Fruit fly (Drosophila melanogaster) whole organism, embryonic: ENCODE measurements around the gene teq.

Experiments used
- ATbp ChIP-seq: fragments of 200-800 bp; sonication (Bioruptor generic); optimal IDR thresholded peaks from 2 replicates; lab custom pipeline; 2017; ENCODE audit warnings: missing biosample characterization, mild to moderate bottlenecking, missing genetic modification characterization, missing genetic modification reagents
- CG11247 ChIP-seq: fragments of 200-800 bp; sonication (Bioruptor generic); IDR thresholded peaks from 2 replicates; pipeline ENCODE4 v1.3.6; 2022; ENCODE audit warnings: missing biosample characterization, missing genetic modification characterization
- CG11560 ChIP-seq: fragments of 200-800 bp; sonication (Bioruptor generic); IDR thresholded peaks from 3 replicates; pipeline ENCODE4 v1.3.6; 2022; ENCODE audit warnings: missing biosample characterization, missing genetic modification characterization
- CG12299 ChIP-seq: fragments of 200-800 bp; sonication (Bioruptor generic); optimal IDR thresholded peaks from 2 replicates; lab custom pipeline; 2018; ENCODE audit warnings: missing biosample characterization, mild to moderate bottlenecking, missing genetic modification characterization
- CG12391 ChIP-seq: fragments of 200-800 bp; sonication (Bioruptor generic); optimal IDR thresholded peaks from 3 replicates; lab custom pipeline; 2018; ENCODE audit warnings: missing biosample characterization, mild to moderate bottlenecking, missing genetic modification characterization, moderate library complexity
- CG12659 ChIP-seq: fragments of 200-800 bp; sonication (Bioruptor generic); optimal IDR thresholded peaks from 3 replicates; lab custom pipeline; 2017; ENCODE audit warnings: mild to moderate bottlenecking, missing biosample characterization, missing genetic modification reagents, missing genetic modification characterization
- CG15269 ChIP-seq: fragments of 200-800 bp; sonication (Bioruptor generic); optimal IDR thresholded peaks from 2 replicates; lab custom pipeline; 2018; ENCODE audit warnings: missing biosample characterization, mild to moderate bottlenecking, missing genetic modification characterization, moderate library complexity
- CG15601 ChIP-seq: fragments of 200-800 bp; sonication (Bioruptor generic); optimal IDR thresholded peaks from 3 replicates; lab custom pipeline; 2019; ENCODE audit warnings: missing biosample characterization, mild to moderate bottlenecking, missing genetic modification characterization, moderate library complexity
- CG17612 ChIP-seq: fragments of 200-800 bp; sonication (Bioruptor generic); IDR thresholded peaks from 2 replicates; pipeline ENCODE4 v1.3.6; 2022; ENCODE audit warnings: missing biosample characterization, missing genetic modification characterization
- CG18262 ChIP-seq: fragments of 200-800 bp; optimal IDR thresholded peaks from 3 replicates; lab custom pipeline; 2019; ENCODE audit warnings: missing biosample characterization, mild to moderate bottlenecking, missing genetic modification characterization, moderate library complexity
- CG1832 ChIP-seq: fragments of 200-800 bp; sonication (Bioruptor generic); optimal IDR thresholded peaks from 2 replicates; lab custom pipeline; 2017; ENCODE audit warnings: missing biosample characterization, mild to moderate bottlenecking, missing genetic modification characterization, inconsistent platforms
- CG2129 ChIP-seq: fragments of 200-800 bp; sonication (Bioruptor generic); IDR thresholded peaks from 2 replicates; pipeline ENCODE4 v1.3.6; 2022; ENCODE audit warnings: missing biosample characterization, missing genetic modification characterization; ENCODE audit not compliant: partially characterized antibody
- CG2199 ChIP-seq: fragments of 200-800 bp; sonication (Bioruptor generic); IDR thresholded peaks from 3 replicates; pipeline ENCODE4 v1.3.6; 2022; ENCODE audit warnings: missing biosample characterization, missing genetic modification characterization
- CG31224 ChIP-seq: fragments of 200-800 bp; sonication (Bioruptor generic); IDR thresholded peaks from 2 replicates; pipeline ENCODE4 v1.3.6; 2022; ENCODE audit warnings: missing biosample characterization, missing genetic modification characterization
- CG4820 ChIP-seq: fragments of 200-800 bp; sonication (Bioruptor generic); optimal IDR thresholded peaks from 3 replicates; lab custom pipeline; 2016; ENCODE audit warnings: missing biosample characterization, missing genetic modification characterization
- CG6254 ChIP-seq: fragments of 200-800 bp; sonication (Bioruptor generic); optimal IDR thresholded peaks from 3 replicates; lab custom pipeline; 2017; ENCODE audit warnings: mild to moderate bottlenecking, missing biosample characterization, missing genetic modification reagents, missing genetic modification characterization
- CG6689 ChIP-seq: fragments of 200-800 bp; sonication (Bioruptor generic); IDR thresholded peaks from 2 replicates; pipeline ENCODE4 v1.3.6; 2022; ENCODE audit warnings: missing biosample characterization, missing genetic modification characterization
- CG6854 ChIP-seq: fragments of 200-800 bp; sonication (Bioruptor generic); optimal IDR thresholded peaks from 3 replicates; lab custom pipeline; 2017; ENCODE audit warnings: missing biosample characterization, mild to moderate bottlenecking, missing genetic modification characterization
- CG7357 ChIP-seq: fragments of 200-800 bp; sonication (Bioruptor generic); IDR thresholded peaks from 3 replicates; pipeline ENCODE4 v1.3.6; 2022; ENCODE audit warnings: missing biosample characterization, missing genetic modification characterization
- CG7745 ChIP-seq: fragments of 200-800 bp; sonication (Bioruptor generic); optimal IDR thresholded peaks from 2 replicates; lab custom pipeline; 2018; ENCODE audit warnings: missing biosample characterization, mild to moderate bottlenecking, missing genetic modification characterization, moderate library complexity
- CG7786 ChIP-seq: fragments of 200-800 bp; sonication (Bioruptor generic); optimal IDR thresholded peaks from 2 replicates; lab custom pipeline; 2016; ENCODE audit warnings: missing biosample characterization, missing genetic modification characterization
- Chrac-16 ChIP-seq: fragments of 200-800 bp; sonication (Bioruptor generic); optimal IDR thresholded peaks from 3 replicates; lab custom pipeline; 2016; ENCODE audit warnings: missing biosample characterization, missing genetic modification characterization
- D ChIP-seq, 2 experiments: fragments of 200-800 bp in 1 of 2; fragments of >200 bp in 1 of 2; sonication (Bioruptor generic) in 1 of 2; optimal IDR thresholded peaks; 2 replicates in 1 of 2; 3 replicates in 1 of 2; lab custom pipeline; 2017; ENCODE audit warnings: mild to moderate bottlenecking in 1 of 2, missing biosample characterization in 1 of 2, missing genetic modification characterization in 1 of 2, missing genetic modification reagents in 1 of 2
- Dbx ChIP-seq: fragments of 200-800 bp; sonication (Bioruptor generic); IDR thresholded peaks from 3 replicates; pipeline ENCODE4 v1.3.6; 2022; ENCODE audit warnings: missing biosample characterization, missing genetic modification characterization
- Dref ChIP-seq: fragments of 200-800 bp; sonication (Bioruptor generic); IDR thresholded peaks from 2 replicates; pipeline ENCODE4 v1.3.6; 2022; ENCODE audit warnings: missing biosample characterization, missing genetic modification characterization
- Elba2 ChIP-seq: fragments of 200-800 bp; sonication (Bioruptor generic); optimal IDR thresholded peaks from 3 replicates; lab custom pipeline; 2016; ENCODE audit warnings: missing biosample characterization, missing genetic modification characterization
- Ets97D ChIP-seq: fragments of 200-800 bp; sonication (Bioruptor generic); optimal IDR thresholded peaks from 3 replicates; lab custom pipeline; 2016; ENCODE audit warnings: missing biosample characterization, missing genetic modification characterization
- Hmx ChIP-seq: fragments of 200-800 bp; sonication (Bioruptor generic); optimal IDR thresholded peaks from 2 replicates; lab custom pipeline; 2016; ENCODE audit warnings: missing biosample characterization, missing genetic modification characterization
- Hsf ChIP-seq: fragments of 200-800 bp; sonication (Bioruptor generic); optimal IDR thresholded peaks from 3 replicates; lab custom pipeline; 2016; ENCODE audit warnings: missing biosample characterization, missing genetic modification characterization
- Max ChIP-seq: fragments of 200-800 bp; sonication (Bioruptor generic); optimal IDR thresholded peaks from 2 replicates; lab custom pipeline; 2016; ENCODE audit warnings: missing biosample characterization, mild to moderate bottlenecking, missing genetic modification characterization
- Med ChIP-seq: fragments of 200-800 bp; sonication (Bioruptor generic); peaks from one replicate; lab custom pipeline; 2016; ENCODE audit warnings: missing biosample characterization, missing genetic modification characterization, mild to moderate bottlenecking, inconsistent platforms, moderate library complexity
- Meics ChIP-seq: fragments of 200-800 bp; sonication (Bioruptor generic); optimal IDR thresholded peaks from 2 replicates; lab custom pipeline; 2017; ENCODE audit warnings: missing biosample characterization, mild to moderate bottlenecking, missing genetic modification characterization
- NC2β ChIP-seq: fragments of 200-800 bp; sonication (Bioruptor generic); optimal IDR thresholded peaks from 2 replicates; lab custom pipeline; 2016; ENCODE audit warnings: missing biosample characterization, missing genetic modification characterization
- Nf-YB ChIP-seq: fragments of 200-800 bp; sonication (Bioruptor generic); optimal IDR thresholded peaks from 3 replicates; lab custom pipeline; 2019; ENCODE audit warnings: missing biosample characterization, mild to moderate bottlenecking, missing genetic modification characterization, moderate library complexity
- Optix ChIP-seq: fragments of 200-800 bp; sonication (Bioruptor generic); IDR thresholded peaks from 3 replicates; pipeline ENCODE4 v1.3.6; 2022; ENCODE audit warnings: missing biosample characterization, missing genetic modification characterization
- Rx ChIP-seq: fragments of 200-800 bp; sonication (Bioruptor generic); IDR thresholded peaks from 2 replicates; pipeline ENCODE4 v1.3.6; 2022; ENCODE audit warnings: missing biosample characterization, missing genetic modification characterization
- Scr ChIP-seq: fragments of 200-800 bp; sonication (Bioruptor generic); IDR thresholded peaks from 2 replicates; pipeline ENCODE4 v1.3.6; 2022; ENCODE audit warnings: missing biosample characterization, missing genetic modification characterization; ENCODE audit not compliant: partially characterized antibody
- cas ChIP-seq: fragments of 200-800 bp; sonication (Bioruptor generic); IDR thresholded peaks from 2 replicates; pipeline ENCODE4 v1.3.6; 2022; ENCODE audit warnings: missing biosample characterization, missing genetic modification characterization
- chn ChIP-seq: fragments of 200-800 bp; sonication (Bioruptor generic); optimal IDR thresholded peaks from 2 replicates; lab custom pipeline; 2016; ENCODE audit warnings: missing biosample characterization, missing genetic modification characterization
- fd102C ChIP-seq: fragments of 200-800 bp; sonication (Bioruptor generic); optimal IDR thresholded peaks from 2 replicates; lab custom pipeline; 2018; ENCODE audit warnings: missing biosample characterization, mild to moderate bottlenecking, missing genetic modification characterization, moderate library complexity
- inv ChIP-seq: fragments of 200-800 bp; sonication (Bioruptor generic); IDR thresholded peaks from 2 replicates; pipeline ENCODE4 v1.3.6; 2022; ENCODE audit warnings: missing biosample characterization, missing genetic modification characterization; ENCODE audit not compliant: partially characterized antibody
- jumu ChIP-seq: fragments of 200-800 bp; sonication (Bioruptor generic); optimal IDR thresholded peaks from 3 replicates; lab custom pipeline; 2016; ENCODE audit warnings: missing biosample characterization, missing genetic modification characterization
- lab ChIP-seq: fragments of 200-800 bp; sonication (Bioruptor generic); optimal IDR thresholded peaks from 3 replicates; lab custom pipeline; 2017; ENCODE audit warnings: missing biosample characterization, missing genetic modification characterization, mild to moderate bottlenecking, moderate library complexity, missing genetic modification reagents
- lola ChIP-seq, 3 experiments: fragments of >200 bp in 2 of 3; fragments of 200-800 bp in 1 of 3; sonication (Bioruptor generic) in 1 of 3; optimal IDR thresholded peaks; 2 replicates each; lab custom pipeline; 2017 to 2019; ENCODE audit warnings: missing biosample characterization in 3 of 3, missing genetic modification characterization in 3 of 3, mild to moderate bottlenecking in 1 of 3, moderate library complexity in 1 of 3
- pfk ChIP-seq: fragments of 200-800 bp; sonication (Bioruptor generic); optimal IDR thresholded peaks from 2 replicates; lab custom pipeline; 2018; ENCODE audit warnings: missing biosample characterization, mild to moderate bottlenecking, missing genetic modification characterization, moderate library complexity
- row ChIP-seq: fragments of 200-800 bp; sonication (Bioruptor generic); IDR thresholded peaks from 3 replicates; pipeline ENCODE4 v1.3.6; 2022; ENCODE audit warnings: missing biosample characterization, missing genetic modification characterization
- sens-2 ChIP-seq: fragments of 200-800 bp; sonication (Bioruptor generic); IDR thresholded peaks from 2 replicates; pipeline ENCODE4 v1.3.6; 2022; ENCODE audit warnings: missing biosample characterization, missing genetic modification characterization
- slp2 ChIP-seq: fragments of 200-800 bp; sonication (Bioruptor generic); optimal IDR thresholded peaks from 2 replicates; lab custom pipeline; 2016; ENCODE audit warnings: missing biosample characterization, missing genetic modification characterization
- ttk ChIP-seq: fragments of 200-800 bp; sonication (Bioruptor generic); IDR thresholded peaks from 2 replicates; pipeline ENCODE4 v2.1.2; 2022; ENCODE audit warnings: missing biosample characterization, missing genetic modification characterization

Gene teq

DNA sequence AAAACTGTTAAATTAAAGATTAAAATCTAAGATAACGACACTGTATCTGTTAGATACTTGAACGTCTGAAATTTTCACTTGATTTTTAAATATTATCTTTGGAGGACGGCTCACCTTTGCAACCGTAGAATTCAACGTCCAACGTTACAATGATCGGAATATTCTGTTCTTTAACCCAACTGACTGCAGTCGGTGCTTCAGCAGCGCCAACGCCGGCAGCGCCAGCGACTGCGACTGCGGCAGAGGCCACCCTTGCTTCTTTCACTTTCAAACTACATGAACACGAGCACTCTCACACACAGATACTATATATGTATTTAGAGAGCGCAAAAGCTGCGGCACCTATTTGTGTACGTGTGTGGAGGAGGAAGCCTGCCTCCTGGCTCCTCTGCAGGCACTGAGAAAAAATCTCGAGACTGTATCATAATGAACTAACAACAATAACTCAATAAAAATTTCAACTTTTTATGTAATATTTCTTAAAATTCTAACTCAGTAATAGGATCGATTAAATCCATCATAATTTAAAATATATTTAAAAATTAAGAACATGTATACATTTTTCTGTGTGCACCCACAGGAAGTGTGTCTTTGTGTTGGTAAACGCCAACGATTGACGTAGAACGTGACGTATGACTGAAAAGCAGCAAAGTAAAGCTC is 16.9 kb upstream of the teq start (continued):
- TF ChIP-seq CG12299 (peak; percentile 92), CG11560 (tag; lab: Robert Waterston, UW) (peak; percentile 75; the same call in 2 of the 3 replicates), ttk (GFP tag; lab: Robert Waterston, UW) (peak; percentile 87), row (GFP tag; lab: Robert Waterston, UW) (peak; percentile 96), CG6254 (GFP tag; lab: Kevin White, UChicago) (peak; percentile 68), CG12391 (peak; percentile 95), chn (peak; percentile 69), Scr (GFP tag; lab: Robert Waterston, UW) (no peak), Elba2 (GFP tag; lab: Kevin White, UChicago) (no peak), CG12659 (GFP tag; lab: Kevin White, UChicago) (peak; percentile 93), CG6689 (peak; percentile 88), CG2129 (no peak), slp2 (GFP tag; lab: Kevin White, UChicago) (peak; percentile 21), CG15601 (peak; percentile 92), CG11247 (GFP tag; lab: Robert Waterston, UW) (peak; percentile 80), CG18262 (tag; lab: Kevin White, UChicago) (peak; percentile 94), CG7745 (no peak), CG7357 (peak; percentile 79), cas (GFP tag; lab: Robert Waterston, UW) (peak; percentile 79), Chrac-16 (GFP tag; lab: Kevin White, UChicago) (peak; percentile 81), Med (GFP tag; lab: Kevin White, UChicago) (peak; percentile 90), sens-2 (peak; percentile 60; the same call in 1 of the 2 replicates), pfk (GFP tag; lab: Kevin White, UChicago) (peak; percentile 2), CG15269 (peak; percentile 90), Hsf (GFP tag; lab: Kevin White, UChicago) (peak; percentile 77), CG4820 (peak; percentile 80), Ets97D (peak; percentile 3), Rx (GFP tag; lab: Robert Waterston, UW) (peak; percentile 77), NC2β (GFP tag; lab: Kevin White, UChicago) (peak; percentile 30), D (optimal IDR thresholded peaks at IDR 0.05; lab: Kevin White, UChicago) (no peak), D (GFP tag; optimal IDR thresholded peaks at IDR 0.05; lab: Kevin White, UChicago) (peak; percentile 84), Max (peak; percentile 80), Dbx (peak; percentile 96), CG31224 (GFP tag; lab: Robert Waterston, UW) (peak; percentile 84), fd102C (no peak), Meics (GFP tag; lab: Kevin White, UChicago) (peak; percentile 93), lab (GFP tag; lab: Kevin White, UChicago) (peak; percentile 97), CG7786 (GFP tag; lab: Kevin White, UChicago) (peak; percentile 3), ATbp (GFP tag; lab: Kevin White, UChicago) (peak; percentile 91), inv (GFP tag; lab: Robert Waterston, UW) (no peak), CG6854 (peak; percentile 85), CG2199 (GFP tag; lab: Robert Waterston, UW) (no peak), CG17612 (GFP tag; lab: Robert Waterston, UW) (peak; percentile 66), Hmx (GFP tag; lab: Kevin White, UChicago) (peak; percentile 17), Nf-YB (GFP tag; lab: Kevin White, UChicago) (peak; percentile 75), lola (GFP tag; optimal IDR thresholded peaks at IDR 0.05; lab: Kevin White, UChicago) (peak in 1 of 3 experiments; percentile 90), CG1832 (GFP tag; lab: Kevin White, UChicago) (no peak), jumu (GFP tag; lab: Kevin White, UChicago) (peak; percentile 33), Optix (GFP tag; lab: Robert Waterston, UW) (peak; percentile 74; the same call in 2 of the 3 replicates), Dref (GFP tag; lab: Robert Waterston, UW) (0 out of 2 replicates have a peak, but pooled peaks have one; percentile 27)
